Worm (Caenorhabditis elegans) whole organism, midembryonic: ENCODE data around the gene ZK945.8.

Experiments
- T22C8.4 ChIP-seq: fragments of 200-800 bp; sonication (Bioruptor generic); IDR thresholded peaks from 2 replicates; pipeline ENCODE4 v1.3.6; 2022; ENCODE audit warnings: missing genetic modification characterization, missing compliant biosample characterization
- cog-1 ChIP-seq: sonication (generic microtip); optimal IDR thresholded peaks from 2 replicates; lab custom pipeline; 2016; ENCODE audit warnings: missing genetic modification characterization, missing compliant biosample characterization
- flt-1 ChIP-seq: fragments of 200-800 bp; sonication (Bioruptor generic); IDR thresholded peaks from 2 replicates; pipeline ENCODE4 v1.3.6; 2022; ENCODE audit warnings: missing genetic modification characterization, missing compliant biosample characterization
- klf-2 ChIP-seq: fragments of 200-800 bp; sonication (Bioruptor generic); conservative IDR thresholded peaks from 2 replicates; pipeline ENCODE4 v1.3.6; 2022; ENCODE audit warnings: missing genetic modification reagents, missing genetic modification characterization, missing compliant biosample characterization
- med-1 ChIP-seq: sonication (generic microtip); optimal IDR thresholded peaks from 2 replicates; lab custom pipeline; 2017; ENCODE audit warnings: missing genetic modification characterization, mild to moderate bottlenecking, missing compliant biosample characterization, antibody characterized with exemption, missing genetic modification reagents; ENCODE audit not compliant: insufficient read depth
- ref-1 ChIP-seq: fragments of 200-800 bp; sonication (Bioruptor generic); conservative IDR thresholded peaks from 2 replicates; pipeline ENCODE4 v1.3.6; 2022; ENCODE audit warnings: missing genetic modification reagents, missing genetic modification characterization, missing compliant biosample characterization
- tab-1 ChIP-seq: fragments of 200-800 bp; sonication (Bioruptor generic); IDR thresholded peaks from 2 replicates; pipeline ENCODE4 v1.3.6; 2022; ENCODE audit warnings: missing genetic modification characterization, missing compliant biosample characterization
- ztf-23 ChIP-seq: fragments of 200-800 bp; sonication (Bioruptor generic); IDR thresholded peaks from 2 replicates; pipeline ENCODE4 v1.3.6; 2022; ENCODE audit warnings: missing genetic modification reagents, missing genetic modification characterization, missing compliant biosample characterization
- ztf-29 ChIP-seq: fragments of 200-800 bp; sonication (Bioruptor generic); IDR thresholded peaks from 2 replicates; pipeline ENCODE4 v1.3.6; 2022; ENCODE audit warnings: missing genetic modification reagents, missing genetic modification characterization, missing compliant biosample characterization

The ZK945.8 gene

DNA sequence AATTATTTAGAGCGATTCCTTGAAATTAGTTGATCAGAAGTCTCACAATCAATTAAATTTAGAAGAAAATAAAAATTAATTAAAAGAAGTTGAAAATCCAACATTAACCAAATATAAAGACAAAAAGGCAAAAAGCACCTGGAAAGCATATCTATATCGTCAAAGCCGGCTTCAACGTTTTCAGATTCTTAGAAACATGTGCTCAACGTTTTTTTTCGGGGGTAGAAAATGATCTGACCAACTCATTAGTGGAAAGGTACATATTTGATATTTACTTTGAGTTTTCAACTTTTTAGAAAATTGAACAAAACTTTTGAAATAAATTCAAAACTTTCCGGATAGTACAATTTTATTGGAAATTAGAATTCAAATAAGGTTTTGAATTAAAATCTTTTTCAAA, 24.4 kb downstream of the ZK945.8 start:
- TF ChIP-seq ref-1 (no peak), flt-1 (no peak)

DNA sequence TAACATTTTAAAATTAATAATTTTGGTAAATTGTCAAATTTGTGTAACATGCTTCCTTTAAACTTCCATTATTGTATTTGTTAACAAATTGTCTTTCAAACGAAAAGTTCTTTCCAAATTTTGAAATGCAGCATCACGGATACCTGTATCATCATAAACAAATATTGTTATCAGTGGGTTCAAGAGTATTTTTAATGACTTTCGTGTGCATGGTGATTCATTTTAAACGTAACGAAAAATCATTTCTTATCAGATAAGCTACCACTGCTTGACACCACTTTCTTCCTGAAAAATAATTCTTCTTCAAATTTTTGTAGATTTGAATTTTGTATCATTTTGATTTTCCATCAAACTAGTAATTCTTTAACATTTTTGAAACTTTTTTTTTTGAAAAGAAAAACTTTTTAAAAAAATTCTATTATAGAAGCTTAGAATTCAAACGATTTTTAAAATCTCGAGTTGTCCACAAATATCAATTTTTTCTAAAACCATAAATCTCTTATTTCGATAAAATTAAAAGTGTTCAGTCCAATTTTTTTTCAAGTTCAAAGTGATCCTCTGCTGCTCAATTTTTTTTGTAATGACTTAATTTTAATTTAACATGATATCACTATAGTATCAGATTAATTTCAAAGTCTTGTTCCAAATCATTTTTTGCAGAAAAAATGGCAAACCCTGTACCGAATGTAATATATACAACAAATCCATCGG, 26.0 kb downstream of the ZK945.8 start, which contains the start of gene F27E5.9:
F27E5.9 (plus strand) TSS at position 661 of the 711 bp plus-strand sequence.
- TF ChIP-seq ref-1 (no peak), flt-1 (no peak), ztf-23 (no peak), klf-2 (no peak), ztf-29 (GFP tag; lab: Robert Waterston, UW) (no peak), med-1 (GFP tag; lab: Kevin White, UChicago) (no peak), tab-1 (GFP tag; lab: Robert Waterston, UW) (no peak), cog-1 (tag; lab: Kevin White, UChicago) (no peak), T22C8.4 (GFP tag; lab: Robert Waterston, UW) (no peak)

- TF ChIP-seq cog-1 (tag; lab: Kevin White, UChicago) (no peak), klf-2 (no peak), tab-1 (GFP tag; lab: Robert Waterston, UW) (no peak), ztf-29 (GFP tag; lab: Robert Waterston, UW) (no peak), T22C8.4 (GFP tag; lab: Robert Waterston, UW) (no peak), med-1 (GFP tag; lab: Kevin White, UChicago) (no peak), ztf-23 (no peak)
Measured at ce11 chrII:10136771-10137170, 28.3 kb downstream of the ZK945.8 start.

DNA sequence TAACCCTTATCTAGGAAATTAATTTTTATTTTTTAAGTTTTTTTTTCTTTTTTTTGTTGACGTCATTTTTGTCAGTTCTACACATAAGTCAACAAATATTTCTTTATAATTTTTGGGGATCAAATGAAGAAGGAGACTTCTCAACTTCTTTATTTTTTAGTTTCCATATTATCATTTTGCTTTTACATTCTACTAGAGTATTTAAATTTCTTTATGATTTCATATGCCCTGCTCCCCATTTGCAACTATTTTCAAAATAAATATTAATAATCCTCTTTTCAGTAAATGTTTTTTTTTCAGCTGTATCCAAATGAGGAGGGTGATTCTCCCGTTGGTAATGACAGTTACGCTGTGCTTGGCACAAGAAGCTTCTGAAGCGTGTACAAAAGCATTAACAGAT, 28.9 kb downstream of the ZK945.8 start, which contains the start of gene phg-1:
phg-1 (plus strand) TSS at position 301 of the 400 bp plus-strand sequence.
- TF ChIP-seq ref-1 (no peak), T22C8.4 (GFP tag; lab: Robert Waterston, UW) (no peak), tab-1 (GFP tag; lab: Robert Waterston, UW) (no peak), klf-2 (no peak), cog-1 (tag; lab: Kevin White, UChicago) (no peak), ztf-23 (no peak), flt-1 (no peak), med-1 (GFP tag; lab: Kevin White, UChicago) (no peak)

ce11 chrII:10139177-10139640, 30.8 kb downstream of the ZK945.8 start, which contains the start of gene asah-2:
TSS of gene asah-2 (plus strand) at chrII:10139590.
- TF ChIP-seq klf-2 (no peak), ref-1 (no peak), ztf-23 (no peak), tab-1 (GFP tag; lab: Robert Waterston, UW) (no peak), flt-1 (no peak), med-1 (GFP tag; lab: Kevin White, UChicago) (no peak)

ce11 chrII:10144092-10144491, 35.6 kb downstream of the ZK945.8 start, which contains the start of gene F27E5.3:
TSS of gene F27E5.3 (minus strand) at chrII:10144192.
- TF ChIP-seq flt-1 (no peak), tab-1 (GFP tag; lab: Robert Waterston, UW) (no peak), ztf-29 (GFP tag; lab: Robert Waterston, UW) (no peak), T22C8.4 (GFP tag; lab: Robert Waterston, UW) (no peak), cog-1 (tag; lab: Kevin White, UChicago) (no peak), med-1 (GFP tag; lab: Kevin White, UChicago) (no peak)

DNA sequence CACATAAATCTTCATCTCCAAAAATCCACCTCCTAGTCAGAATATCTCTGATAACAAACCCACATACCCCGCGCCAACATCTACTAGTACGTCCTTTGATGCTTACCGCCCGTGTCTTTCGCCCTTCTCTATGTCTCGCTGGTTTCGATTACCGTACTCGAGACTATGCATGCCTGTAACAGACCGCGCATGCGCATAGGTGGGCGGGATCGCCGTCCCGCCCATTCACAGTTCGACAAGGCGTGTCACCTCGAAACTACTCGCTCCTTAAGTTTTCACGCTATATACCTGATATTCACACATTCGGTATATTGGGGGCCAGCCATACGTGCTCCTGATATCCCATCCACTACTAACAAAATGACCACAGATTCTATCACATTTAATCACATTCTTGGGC, 38.0 kb downstream of the ZK945.8 start, which contains the start of gene pax-3:
pax-3 (plus strand) TSS at position 83 of the 400 bp plus-strand sequence.
- TF ChIP-seq ztf-29 (GFP tag; lab: Robert Waterston, UW) (no peak), cog-1 (tag; lab: Kevin White, UChicago) (no peak), T22C8.4 (GFP tag; lab: Robert Waterston, UW) (no peak), ref-1 (no peak), tab-1 (GFP tag; lab: Robert Waterston, UW) (no peak), flt-1 (no peak)

DNA sequence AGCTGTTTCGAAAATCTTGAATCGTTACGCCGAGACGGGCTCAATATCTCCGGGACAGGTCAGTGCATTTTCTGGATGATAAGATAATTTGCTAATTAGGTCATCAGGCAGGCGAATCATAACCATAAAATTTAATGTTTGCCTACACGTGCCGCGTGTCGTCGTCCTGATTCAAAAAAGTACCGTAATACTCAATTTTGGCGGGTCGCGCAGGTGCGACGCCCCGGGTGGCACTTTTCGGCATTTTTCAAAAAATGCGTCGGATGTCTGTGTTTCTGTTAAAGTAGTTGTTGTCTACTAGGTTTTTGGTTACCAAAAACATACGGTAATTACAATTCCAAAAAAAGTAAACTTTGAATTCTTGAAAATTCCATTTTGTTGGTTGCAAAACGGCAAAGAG, 39.1 kb downstream of the ZK945.8 start:
- no peak for TF ChIP-seq ztf-23
- TF ChIP-seq tab-1 (GFP tag; lab: Robert Waterston, UW): no peak
- no peak for TF ChIP-seq ref-1
- TF ChIP-seq med-1 (GFP tag; lab: Kevin White, UChicago): no peak
- no peak for TF ChIP-seq klf-2
- TF ChIP-seq T22C8.4 (GFP tag; lab: Robert Waterston, UW): no peak
- no peak for TF ChIP-seq flt-1
- no peak for TF ChIP-seq cog-1 (tag; lab: Kevin White, UChicago)
- no peak for TF ChIP-seq ztf-29 (GFP tag; lab: Robert Waterston, UW)

ce11 chrII:10155106-10155505, 46.7 kb downstream of the ZK945.8 start, which contains the start of gene nlp-63:
TSS of gene nlp-63 (plus strand) at chrII:10155406.
- TF ChIP-seq klf-2 (no peak), cog-1 (tag; lab: Kevin White, UChicago) (no peak), flt-1 (no peak), med-1 (GFP tag; lab: Kevin White, UChicago) (no peak)
